Worm (Caenorhabditis elegans) whole organism, midembryonic: ENCODE data around the gene Y43C5A.4.

Experiments used
- T22C8.4 ChIP-seq: fragments of 200-800 bp; sonication (Bioruptor generic); IDR thresholded peaks from 2 replicates; pipeline ENCODE4 v1.3.6; 2022; ENCODE audit warnings: missing genetic modification characterization, missing compliant biosample characterization
- flt-1 ChIP-seq: fragments of 200-800 bp; sonication (Bioruptor generic); IDR thresholded peaks from 2 replicates; pipeline ENCODE4 v1.3.6; 2022; ENCODE audit warnings: missing genetic modification characterization, missing compliant biosample characterization
- med-1 ChIP-seq: sonication (generic microtip); optimal IDR thresholded peaks from 2 replicates; lab custom pipeline; 2017; ENCODE audit warnings: missing genetic modification characterization, mild to moderate bottlenecking, missing compliant biosample characterization, antibody characterized with exemption, missing genetic modification reagents; ENCODE audit not compliant: insufficient read depth
- ztf-23 ChIP-seq: fragments of 200-800 bp; sonication (Bioruptor generic); IDR thresholded peaks from 2 replicates; pipeline ENCODE4 v1.3.6; 2022; ENCODE audit warnings: missing genetic modification reagents, missing genetic modification characterization, missing compliant biosample characterization
- ztf-29 ChIP-seq: fragments of 200-800 bp; sonication (Bioruptor generic); IDR thresholded peaks from 2 replicates; pipeline ENCODE4 v1.3.6; 2022; ENCODE audit warnings: missing genetic modification reagents, missing genetic modification characterization, missing compliant biosample characterization

ce11 chrIV:10285328-10285727 is 7.5 kb downstream of the Y43C5A.4 start:
- TF ChIP-seq flt-1 (GFP tag; lab: Robert Waterston, UW) (no peak), T22C8.4 (GFP tag; lab: Robert Waterston, UW) (no peak), ztf-23 (GFP tag; lab: Robert Waterston, UW) (no peak), med-1 (GFP tag; lab: Kevin White, UChicago) (no peak), ztf-29 (no peak)
